Worm (Caenorhabditis elegans) whole organism, midembryonic: ENCODE data around the gene rsf-1.
A peak's percentile ranks its signal among the peaks of the same experiment; 100 is the strongest.

Source experiments
- T22C8.4 ChIP-seq: fragments of 200-800 bp; sonication (Bioruptor generic); IDR thresholded peaks from 2 replicates; pipeline ENCODE4 v1.3.6; 2022; ENCODE audit warnings: missing genetic modification characterization, missing compliant biosample characterization
- cog-1 ChIP-seq: sonication (generic microtip); optimal IDR thresholded peaks from 2 replicates; lab custom pipeline; 2016; ENCODE audit warnings: missing genetic modification characterization, missing compliant biosample characterization
- flt-1 ChIP-seq: fragments of 200-800 bp; sonication (Bioruptor generic); IDR thresholded peaks from 2 replicates; pipeline ENCODE4 v1.3.6; 2022; ENCODE audit warnings: missing genetic modification characterization, missing compliant biosample characterization
- klf-2 ChIP-seq: fragments of 200-800 bp; sonication (Bioruptor generic); conservative IDR thresholded peaks from 2 replicates; pipeline ENCODE4 v1.3.6; 2022; ENCODE audit warnings: missing genetic modification reagents, missing genetic modification characterization, missing compliant biosample characterization
- med-1 ChIP-seq: sonication (generic microtip); optimal IDR thresholded peaks from 2 replicates; lab custom pipeline; 2017; ENCODE audit warnings: missing genetic modification characterization, mild to moderate bottlenecking, missing compliant biosample characterization, antibody characterized with exemption, missing genetic modification reagents; ENCODE audit not compliant: insufficient read depth
- ref-1 ChIP-seq: fragments of 200-800 bp; sonication (Bioruptor generic); conservative IDR thresholded peaks from 2 replicates; pipeline ENCODE4 v1.3.6; 2022; ENCODE audit warnings: missing genetic modification reagents, missing genetic modification characterization, missing compliant biosample characterization
- tab-1 ChIP-seq: fragments of 200-800 bp; sonication (Bioruptor generic); IDR thresholded peaks from 2 replicates; pipeline ENCODE4 v1.3.6; 2022; ENCODE audit warnings: missing genetic modification characterization, missing compliant biosample characterization
- ztf-23 ChIP-seq: fragments of 200-800 bp; sonication (Bioruptor generic); IDR thresholded peaks from 2 replicates; pipeline ENCODE4 v1.3.6; 2022; ENCODE audit warnings: missing genetic modification reagents, missing genetic modification characterization, missing compliant biosample characterization
- ztf-29 ChIP-seq: fragments of 200-800 bp; sonication (Bioruptor generic); IDR thresholded peaks from 2 replicates; pipeline ENCODE4 v1.3.6; 2022; ENCODE audit warnings: missing genetic modification reagents, missing genetic modification characterization, missing compliant biosample characterization

Gene rsf-1

DNA sequence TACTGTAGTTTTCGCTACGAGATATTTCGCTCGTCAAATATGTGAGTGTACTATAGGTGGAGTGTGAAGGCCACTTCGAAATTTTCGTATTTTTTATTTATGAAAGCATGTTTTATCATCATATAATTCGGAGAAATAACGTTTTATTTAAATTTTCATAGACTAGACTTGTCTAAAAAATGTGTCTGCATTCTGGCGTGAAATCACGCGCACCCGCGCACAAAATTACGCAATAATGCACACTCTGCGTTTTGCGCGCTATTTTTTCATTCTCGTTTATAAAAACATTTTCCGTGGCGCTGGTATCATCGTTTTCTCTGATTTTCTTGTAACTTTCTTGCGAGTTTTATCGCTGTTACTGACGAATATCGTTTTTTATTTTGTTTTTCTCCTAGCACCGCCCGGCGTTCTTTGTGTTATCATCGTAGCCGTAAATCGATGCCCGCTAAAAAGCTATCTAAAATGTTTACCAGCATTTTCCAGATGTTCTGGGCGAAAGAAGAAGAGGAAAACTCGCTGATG lies 8.9 kb upstream of the rsf-1 start, which contains the start of gene saps-1:
Gene saps-1 (plus strand): TSS at position 472 of the 522 bp plus-strand sequence.
- TF ChIP-seq ref-1 (GFP tag; lab: Robert Waterston, UW) (no peak), flt-1 (GFP tag; lab: Robert Waterston, UW) (no peak), ztf-23 (no peak), klf-2 (GFP tag; lab: Robert Waterston, UW) (no peak), med-1 (GFP tag; lab: Kevin White, UChicago) (no peak), ztf-29 (GFP tag; lab: Robert Waterston, UW) (no peak), T22C8.4 (GFP tag; lab: Robert Waterston, UW) (no peak), tab-1 (no peak), cog-1 (no peak)

DNA sequence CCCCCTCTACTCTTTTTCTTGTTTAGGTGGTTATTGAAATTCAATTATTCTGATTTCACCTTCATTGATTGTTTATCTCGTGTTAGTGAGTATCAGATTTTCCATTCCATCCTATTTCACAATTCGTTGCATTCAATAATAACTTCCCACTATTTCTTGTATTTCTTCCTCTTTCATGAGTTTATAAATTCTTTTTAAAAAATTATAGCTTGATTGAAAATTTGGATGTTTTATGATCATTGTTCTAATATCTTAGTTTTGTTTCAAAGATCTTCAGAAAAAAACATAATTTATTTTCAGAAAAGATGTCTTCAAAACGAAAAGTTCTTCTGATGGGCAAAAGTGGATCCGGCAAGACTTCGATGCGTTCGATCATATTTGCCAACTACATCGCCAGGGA lies 5.1 kb upstream of the rsf-1 start, which contains the start of gene raga-1:
Gene raga-1 (plus strand): TSS at position 301 of the 400 bp plus-strand sequence.
- TF ChIP-seq tab-1 (no peak), ztf-23 (no peak), med-1 (GFP tag; lab: Kevin White, UChicago) (no peak), flt-1 (GFP tag; lab: Robert Waterston, UW) (no peak), T22C8.4 (GFP tag; lab: Robert Waterston, UW) (no peak), ztf-29 (GFP tag; lab: Robert Waterston, UW) (no peak), klf-2 (GFP tag; lab: Robert Waterston, UW) (no peak), cog-1 (no peak), ref-1 (GFP tag; lab: Robert Waterston, UW) (no peak)

- no peak for TF ChIP-seq tab-1
- no peak for TF ChIP-seq T22C8.4 (GFP tag; lab: Robert Waterston, UW)
- no peak for TF ChIP-seq ztf-29 (GFP tag; lab: Robert Waterston, UW)
Observed at ce11 chrII:11302591-11302990, 3.6 kb upstream of the rsf-1 start, which contains the start of gene samp-1. TSS of gene samp-1 (plus strand) at chrII:11302891.

- TF ChIP-seq klf-2 (GFP tag; lab: Robert Waterston, UW) (no peak), flt-1 (GFP tag; lab: Robert Waterston, UW) (no peak), cog-1 (no peak), ztf-29 (GFP tag; lab: Robert Waterston, UW) (no peak), T22C8.4 (GFP tag; lab: Robert Waterston, UW) (no peak), ref-1 (GFP tag; lab: Robert Waterston, UW) (no peak), tab-1 (no peak), ztf-23 (no peak), med-1 (GFP tag; lab: Kevin White, UChicago) (no peak)
Observed at ce11 chrII:11307332-11307731, 1.1 kb downstream of the rsf-1 start.

DNA sequence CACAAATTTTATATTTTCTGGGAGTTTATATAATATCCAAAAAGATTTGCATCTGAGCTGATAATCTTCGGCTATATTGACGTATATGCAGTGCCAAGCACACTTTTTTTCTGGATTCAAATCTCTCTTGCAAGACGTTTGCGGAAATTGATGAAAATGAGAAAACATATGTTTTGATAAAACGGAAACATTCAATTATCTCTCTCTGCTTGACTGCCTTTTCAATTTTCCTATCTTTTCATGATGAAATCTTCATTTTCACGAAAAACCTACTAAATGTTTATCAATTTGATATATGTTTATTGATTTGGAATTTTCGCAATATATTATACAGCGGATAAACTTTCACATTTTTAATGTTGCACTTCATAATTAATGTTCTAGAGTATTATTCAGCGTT lies 1.8 kb downstream of the rsf-1 start:
- TF ChIP-seq T22C8.4 (GFP tag; lab: Robert Waterston, UW) (no peak), klf-2 (GFP tag; lab: Robert Waterston, UW) (no peak), ztf-23 (no peak), cog-1 (no peak), ref-1 (GFP tag; lab: Robert Waterston, UW) (no peak), tab-1 (no peak), ztf-29 (GFP tag; lab: Robert Waterston, UW) (no peak), med-1 (GFP tag; lab: Kevin White, UChicago) (no peak)

DNA sequence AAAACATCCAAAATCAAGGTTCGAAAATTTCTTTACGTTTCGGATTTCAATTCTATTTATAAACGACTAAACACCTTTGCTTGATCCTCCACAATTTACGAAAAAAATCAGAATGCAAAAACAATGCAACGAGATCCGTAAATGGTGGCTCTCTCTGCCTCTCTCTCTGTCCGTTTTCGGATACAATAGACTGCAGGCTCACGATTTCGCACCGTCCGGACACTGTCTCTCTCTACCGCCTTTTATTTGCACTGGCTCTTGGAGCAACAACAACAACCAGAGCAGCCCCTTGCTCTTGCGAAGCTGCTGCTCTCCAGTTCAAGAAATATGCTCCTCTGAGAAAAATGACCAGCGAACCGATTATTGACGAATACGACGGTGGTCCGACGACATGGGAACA lies 6.0 kb downstream of the rsf-1 start, which contains the start of gene T24F1.7:
Gene T24F1.7 (plus strand): TSS at position 301 of the 400 bp plus-strand sequence.
- TF ChIP-seq med-1 (GFP tag; lab: Kevin White, UChicago) (no peak), tab-1 (0 out of 2 replicates have a peak, but pooled peaks have one; percentile 13)

ce11 chrII:11314165-11314564 lies 8.0 kb downstream of the rsf-1 start, which contains the start of gene T24F1.4:
TSS of gene T24F1.4 (minus strand) at chrII:11314265.
- TF ChIP-seq ref-1 (GFP tag; lab: Robert Waterston, UW) (no peak), ztf-23 (no peak), cog-1 (no peak), klf-2 (GFP tag; lab: Robert Waterston, UW) (no peak), T22C8.4 (GFP tag; lab: Robert Waterston, UW) (no peak), flt-1 (GFP tag; lab: Robert Waterston, UW) (no peak)

ce11 chrII:11316663-11317062 lies 10.5 kb downstream of the rsf-1 start:
- no peak for TF ChIP-seq T22C8.4 (GFP tag; lab: Robert Waterston, UW)
- no peak for TF ChIP-seq med-1 (GFP tag; lab: Kevin White, UChicago)
- no peak for TF ChIP-seq klf-2 (GFP tag; lab: Robert Waterston, UW)
- TF ChIP-seq cog-1: no peak
- TF ChIP-seq tab-1: no peak
- TF ChIP-seq flt-1 (GFP tag; lab: Robert Waterston, UW): no peak
- no peak for TF ChIP-seq ztf-29 (GFP tag; lab: Robert Waterston, UW)
- no peak for TF ChIP-seq ref-1 (GFP tag; lab: Robert Waterston, UW)
- TF ChIP-seq ztf-23: no peak

DNA sequence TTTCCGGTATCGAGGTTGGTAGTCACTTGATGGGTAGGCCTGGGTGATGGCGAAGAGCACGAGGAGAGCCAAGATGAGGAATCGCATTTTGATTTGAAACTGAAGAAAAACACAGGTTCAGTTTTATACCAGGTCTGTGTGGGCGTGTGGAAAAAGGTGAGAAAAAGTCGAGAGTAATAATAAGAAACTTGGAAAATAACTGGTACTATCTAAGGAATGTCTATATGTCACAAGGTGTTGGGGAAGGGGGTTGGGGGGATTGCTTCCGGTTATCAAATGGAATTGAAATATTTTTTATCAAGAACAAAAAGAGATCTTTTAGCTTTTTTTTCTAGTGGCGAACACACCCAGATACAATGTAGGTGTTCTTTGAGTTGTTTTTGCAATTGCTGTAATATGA lies 13.4 kb downstream of the rsf-1 start, which contains the start of gene nlp-51:
Gene nlp-51 (minus strand): TSS at position 101 of the 400 bp plus-strand sequence.
- TF ChIP-seq klf-2 (GFP tag; lab: Robert Waterston, UW) (no peak), flt-1 (GFP tag; lab: Robert Waterston, UW) (no peak), ztf-29 (GFP tag; lab: Robert Waterston, UW) (no peak), med-1 (GFP tag; lab: Kevin White, UChicago) (no peak), cog-1 (no peak), T22C8.4 (GFP tag; lab: Robert Waterston, UW) (no peak), ztf-23 (no peak), tab-1 (no peak), ref-1 (GFP tag; lab: Robert Waterston, UW) (no peak)

- TF ChIP-seq ref-1 (GFP tag; lab: Robert Waterston, UW) (no peak), med-1 (GFP tag; lab: Kevin White, UChicago) (no peak), flt-1 (GFP tag; lab: Robert Waterston, UW) (no peak), cog-1 (no peak), klf-2 (GFP tag; lab: Robert Waterston, UW) (no peak), tab-1 (no peak), ztf-29 (GFP tag; lab: Robert Waterston, UW) (no peak), T22C8.4 (GFP tag; lab: Robert Waterston, UW) (no peak), ztf-23 (no peak)
Observed at ce11 chrII:11329021-11329479, 22.9 kb downstream of the rsf-1 start, which contains the start of gene tag-180. TSS of gene tag-180 (minus strand) at chrII:11329429.
